Worm (Caenorhabditis elegans) whole organism, L3 larva: ENCODE measurements around the gene K01H12.4.

ENCODE experiments used
- elt-1 ChIP-seq: fragments of 150-350 bp; optimal IDR thresholded peaks from 2 replicates; lab custom pipeline; 2014; ENCODE audit warnings: missing biosample characterization, missing genetic modification characterization
- jun-1 ChIP-seq: fragments of 150-350 bp; optimal IDR thresholded peaks from 2 replicates; lab custom pipeline; 2014; ENCODE audit warnings: missing biosample characterization, missing genetic modification reagents, missing genetic modification characterization
- nhr-77 ChIP-seq: fragments of 150-350 bp; optimal IDR thresholded peaks from 2 replicates; lab custom pipeline; 2014; ENCODE audit warnings: missing biosample characterization, missing genetic modification characterization
- zag-1 ChIP-seq: fragments of 150-350 bp; optimal IDR thresholded peaks from 2 replicates; lab custom pipeline; 2014; ENCODE audit warnings: missing biosample characterization, missing genetic modification characterization

DNA sequence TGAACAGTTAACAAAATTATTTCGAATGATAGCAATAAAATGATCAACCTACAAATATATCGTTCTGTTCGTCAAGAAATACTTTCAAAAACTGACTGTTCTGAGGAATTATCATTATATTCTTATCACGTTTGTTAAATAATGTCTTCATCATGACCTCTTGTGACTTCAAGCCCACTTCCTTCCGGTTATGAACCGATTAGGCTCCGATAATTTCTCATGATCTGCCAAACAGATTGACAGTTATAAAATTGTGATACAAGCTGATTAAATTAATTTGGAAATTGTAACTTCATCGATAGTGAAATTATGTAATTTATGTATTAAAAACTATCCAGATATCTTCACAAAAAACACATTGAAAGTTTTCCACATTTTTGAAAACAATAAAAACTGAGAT, 32.0 kb upstream of the K01H12.4 start, which contains the start of gene ins-8:
- no peak for TF ChIP-seq jun-1 (tag; lab: Kevin White, UChicago)
- TF ChIP-seq nhr-77 = no peak
- no peak for TF ChIP-seq zag-1
- no peak for TF ChIP-seq elt-1 (tag; lab: Kevin White, UChicago)
